Fruit fly (Drosophila melanogaster): ENCODE data around the gene Rpn7.

The Rpn7 gene

dm6 chr3R:22447874-22448254 is 14.0 kb downstream of the Rpn7 start, which contains the start of gene CG34376 (continued):
- TF ChIP-seq toy (GFP tag; IDR thresholded peaks at IDR 0.05): no peak
- peak; percentile 63 for TF ChIP-seq Dek (tag; optimal IDR thresholded peaks at IDR 0.05)
- TF ChIP-seq Dref (GFP tag; IDR thresholded peaks at IDR 0.05): peak; percentile 52
- no peak for TF ChIP-seq corto (GFP tag; optimal IDR thresholded peaks at IDR 0.05)
- TF ChIP-seq CG32772 (GFP tag; IDR thresholded peaks at IDR 0.05): peak; percentile 24; the same call in 1 of the 2 replicates
- TF ChIP-seq CG10147 (GFP tag; optimal IDR thresholded peaks at IDR 0.05): peak; percentile 0
- peak; percentile 7; the same call in 1 of the 2 replicates for TF ChIP-seq CG11247 (GFP tag; IDR thresholded peaks at IDR 0.05)
- no peak for TF ChIP-seq jumu (GFP tag; optimal IDR thresholded peaks at IDR 0.05)
- peak; percentile 39; the same call in 2 of the 3 replicates for TF ChIP-seq HLH4C (GFP tag; IDR thresholded peaks at IDR 0.05; ENCODE audit: partially characterized antibody)
- peak; percentile 65 for TF ChIP-seq Dp (GFP tag; optimal IDR thresholded peaks at IDR 0.05)
- peak in 1 of 3 experiments; percentile 7 for TF ChIP-seq lola (GFP tag; optimal IDR thresholded peaks at IDR 0.05)
- peak; percentile 65 for TF ChIP-seq Jarid2 (GFP tag; optimal IDR thresholded peaks at IDR 0.05)
- no peak for TF ChIP-seq dimm (GFP tag; IDR thresholded peaks at IDR 0.05)
- TF ChIP-seq nerfin-1 (tag; optimal IDR thresholded peaks at IDR 0.05): peak; percentile 34
- TF ChIP-seq Dbx (GFP tag; IDR thresholded peaks at IDR 0.05): peak; percentile 49; the same call in 1 of the 3 replicates
- TF ChIP-seq ewg (GFP tag; optimal IDR thresholded peaks at IDR 0.05): peak; percentile 48
- no peak for TF ChIP-seq CG7745 (tag; optimal IDR thresholded peaks at IDR 0.05)
- TF ChIP-seq CG9797 (GFP tag; optimal IDR thresholded peaks at IDR 0.05): peak; percentile 79
- no peak for TF ChIP-seq gcm2 (GFP tag; optimal IDR thresholded peaks at IDR 0.05)
- TF ChIP-seq cato (GFP tag; optimal IDR thresholded peaks at IDR 0.05; ENCODE audit: borderline replicate concordance): no peak
- no peak for TF ChIP-seq btn (GFP tag; optimal IDR thresholded peaks at IDR 0.05)
- no peak for TF ChIP-seq CG6272 (GFP tag; IDR thresholded peaks at IDR 0.05)
- 0 out of 2 replicates have a peak, but pooled peaks have one; percentile 7 for TF ChIP-seq esg (GFP tag; conservative IDR thresholded peaks at IDR 0.05)
- no peak for TF ChIP-seq vfl (GFP tag; optimal IDR thresholded peaks at IDR 0.05)
- TF ChIP-seq gem (tag; optimal IDR thresholded peaks at IDR 0.05): peak; percentile 55
- TF ChIP-seq CG14710 (tag; optimal IDR thresholded peaks at IDR 0.05): peak; percentile 72
- peak; percentile 29 for TF ChIP-seq odd (GFP tag; optimal IDR thresholded peaks at IDR 0.05)
- TF ChIP-seq CG14050 (GFP tag; IDR thresholded peaks at IDR 0.05): peak; percentile 59; the same call in 1 of the 3 replicates
- TF ChIP-seq mam (GFP tag; optimal IDR thresholded peaks at IDR 0.05): peak; percentile 10
- TF ChIP-seq mirr (GFP tag; optimal IDR thresholded peaks at IDR 0.05): peak; percentile 85
- no peak for TF ChIP-seq pan (optimal IDR thresholded peaks at IDR 0.05)
- TF ChIP-seq pan (GFP tag; optimal IDR thresholded peaks at IDR 0.05 in 1 of 2, IDR thresholded peaks at IDR 0.05 in 1 of 2): peak in 1 of 2 experiments; percentile 56
- peak; percentile 41 for TF ChIP-seq caup (GFP tag; optimal IDR thresholded peaks at IDR 0.05; ENCODE audit: severe bottlenecking)
- no peak for TF ChIP-seq CG9609 (GFP tag; optimal IDR thresholded peaks at IDR 0.05)
- no peak for TF ChIP-seq CG14860 (GFP tag; IDR thresholded peaks at IDR 0.05; ENCODE audit: partially characterized antibody)
- TF ChIP-seq CG31365 (tag; optimal IDR thresholded peaks at IDR 0.05): no peak
- no peak for TF ChIP-seq prd (optimal IDR thresholded peaks at IDR 0.05)
- TF ChIP-seq prd (GFP tag; IDR thresholded peaks at IDR 0.05): 0 out of 3 replicates have a peak, but pooled peaks have one; percentile 4
- no peak for TF ChIP-seq tup (GFP tag; optimal IDR thresholded peaks at IDR 0.05)
- TF ChIP-seq CG11456 (GFP tag; IDR thresholded peaks at IDR 0.05): peak; percentile 66; the same call in 2 of the 3 replicates
- no peak; the same call in 1 of the 2 replicates for TF ChIP-seq al (GFP tag; IDR thresholded peaks at IDR 0.05)
- no peak for TF ChIP-seq wek (GFP tag; optimal IDR thresholded peaks at IDR 0.05)
- 0 out of 4 replicates have a peak, but pooled peaks have one; percentile 46 for TF ChIP-seq Dll (GFP tag; IDR thresholded peaks at IDR 0.05; ENCODE audit: partially characterized antibody)
- no peak for TF ChIP-seq CG13894 (tag; optimal IDR thresholded peaks at IDR 0.05)
- peak; percentile 65 for TF ChIP-seq MBD-R2 (GFP tag; IDR thresholded peaks at IDR 0.05)
- TF ChIP-seq CrebB (tag; optimal IDR thresholded peaks at IDR 0.05): peak; percentile 40
- peak; percentile 23; the same call in 1 of the 2 replicates for TF ChIP-seq HLH3B (GFP tag; IDR thresholded peaks at IDR 0.05)
- no peak for TF ChIP-seq Eip74EF (GFP tag; optimal IDR thresholded peaks at IDR 0.05)
- peak; percentile 49 for TF ChIP-seq phol (tag; optimal IDR thresholded peaks at IDR 0.05)
